Worm (Caenorhabditis elegans) whole organism, late embryonic: ENCODE measurements around the gene sec-16A.1.

ENCODE experiments used
- C08G9.2 ChIP-seq: sonication (generic microtip); optimal IDR thresholded peaks from 2 replicates; lab custom pipeline; 2016; ENCODE audit warnings: mild to moderate bottlenecking, missing genetic modification characterization, moderate library complexity, missing compliant biosample characterization
- F13H6.1 ChIP-seq: sonication (generic microtip); optimal IDR thresholded peaks from 2 replicates; lab custom pipeline; 2016; ENCODE audit warnings: missing genetic modification characterization, missing compliant biosample characterization
- K09A11.1 ChIP-seq: sonication (generic microtip); optimal IDR thresholded peaks from 2 replicates; lab custom pipeline; 2017; ENCODE audit warnings: antibody characterized with exemption, mild to moderate bottlenecking, missing genetic modification characterization, missing compliant biosample characterization; ENCODE audit not compliant: insufficient read depth
- Y22D7AL.16 ChIP-seq: sonication (generic microtip); optimal IDR thresholded peaks from 2 replicates; lab custom pipeline; 2016; ENCODE audit warnings: missing genetic modification characterization, missing compliant biosample characterization
- ahr-1 ChIP-seq: sonication (generic microtip); optimal IDR thresholded peaks from 2 replicates; lab custom pipeline; 2016; ENCODE audit warnings: missing genetic modification characterization, missing compliant biosample characterization
- ceh-19 ChIP-seq: fragments of 200-800 bp; sonication (Bioruptor generic); optimal IDR thresholded peaks from 2 replicates; lab custom pipeline; 2018; ENCODE audit warnings: mild to moderate bottlenecking, missing genetic modification characterization, missing compliant biosample characterization
- ceh-31 ChIP-seq: sonication (generic microtip); optimal IDR thresholded peaks from 2 replicates; lab custom pipeline; 2016; ENCODE audit warnings: missing genetic modification characterization, missing compliant biosample characterization
- ceh-48 ChIP-seq: sonication (generic microtip); optimal IDR thresholded peaks from 2 replicates; lab custom pipeline; 2016; ENCODE audit warnings: missing genetic modification characterization, inconsistent platforms, missing compliant biosample characterization
- ceh-6 ChIP-seq: fragments of 200-800 bp; sonication (Bioruptor generic); optimal IDR thresholded peaks from 2 replicates; lab custom pipeline; 2018; ENCODE audit warnings: mild to moderate bottlenecking, missing genetic modification characterization, missing compliant biosample characterization
- ceh-9 ChIP-seq: sonication (generic microtip); optimal IDR thresholded peaks from 2 replicates; lab custom pipeline; 2016; ENCODE audit warnings: mild to moderate bottlenecking, missing genetic modification characterization, inconsistent platforms, missing compliant biosample characterization
- che-1 ChIP-seq: sonication (generic microtip); optimal IDR thresholded peaks from 2 replicates; lab custom pipeline; 2016; ENCODE audit warnings: mild to moderate bottlenecking, missing genetic modification characterization, missing compliant biosample characterization
- dmd-4 ChIP-seq: sonication (generic microtip); optimal IDR thresholded peaks from 2 replicates; lab custom pipeline; 2016; ENCODE audit warnings: borderline replicate concordance, missing genetic modification characterization, missing compliant biosample characterization
- dve-1 ChIP-seq: sonication (generic microtip); optimal IDR thresholded peaks from 2 replicates; lab custom pipeline; 2017; ENCODE audit warnings: antibody characterized with exemption, mild to moderate bottlenecking, missing genetic modification characterization, missing compliant biosample characterization
- ets-4 ChIP-seq: sonication (generic microtip); optimal IDR thresholded peaks from 2 replicates; lab custom pipeline; 2016; ENCODE audit warnings: missing genetic modification characterization, missing compliant biosample characterization
- fax-1 ChIP-seq: sonication (generic microtip); optimal IDR thresholded peaks from 2 replicates; lab custom pipeline; 2016; ENCODE audit warnings: missing genotype, missing genetic modification characterization, missing compliant biosample characterization
- fkh-10 ChIP-seq: fragments of 150-350 bp; optimal IDR thresholded peaks from 2 replicates; lab custom pipeline; 2014; ENCODE audit warnings: missing biosample characterization, missing genetic modification reagents, missing genetic modification characterization
- hlh-13 ChIP-seq: fragments of 200-800 bp; sonication (Bioruptor generic); optimal IDR thresholded peaks from 2 replicates; lab custom pipeline; 2018; ENCODE audit warnings: mild to moderate bottlenecking, missing genetic modification characterization, missing compliant biosample characterization
- hlh-15 ChIP-seq: sonication (generic microtip); optimal IDR thresholded peaks from 2 replicates; lab custom pipeline; 2016; ENCODE audit warnings: missing genetic modification characterization, missing compliant biosample characterization
- hlh-30 ChIP-seq: sonication (generic microtip); optimal IDR thresholded peaks from 2 replicates; lab custom pipeline; 2017; ENCODE audit warnings: antibody characterized with exemption, missing genetic modification characterization, missing compliant biosample characterization; ENCODE audit not compliant: insufficient read depth
- hlh-8 ChIP-seq: sonication (generic microtip); optimal IDR thresholded peaks from 2 replicates; lab custom pipeline; 2016; ENCODE audit warnings: missing genotype, missing genetic modification characterization, missing compliant biosample characterization
- madf-2 ChIP-seq: sonication (generic microtip); optimal IDR thresholded peaks from 2 replicates; lab custom pipeline; 2017; ENCODE audit warnings: missing genetic modification characterization, missing compliant biosample characterization
- mec-3 ChIP-seq: sonication (generic microtip); optimal IDR thresholded peaks from 2 replicates; lab custom pipeline; 2016; ENCODE audit warnings: borderline replicate concordance, missing genetic modification characterization, missing compliant biosample characterization
- nfya-1 ChIP-seq: sonication (generic microtip); optimal IDR thresholded peaks from 2 replicates; lab custom pipeline; 2017; ENCODE audit warnings: missing genetic modification characterization, mild to moderate bottlenecking, missing compliant biosample characterization, antibody characterized with exemption, moderate library complexity
- nhr-232 ChIP-seq: sonication (generic microtip); optimal IDR thresholded peaks from 2 replicates; lab custom pipeline; 2016; ENCODE audit warnings: missing genetic modification characterization, missing compliant biosample characterization
- npax-4 ChIP-seq: sonication (generic microtip); optimal IDR thresholded peaks from 2 replicates; lab custom pipeline; 2016; ENCODE audit warnings: missing genetic modification characterization, missing compliant biosample characterization
- odd-2 ChIP-seq: sonication (generic microtip); optimal IDR thresholded peaks from 2 replicates; lab custom pipeline; 2017; ENCODE audit warnings: antibody characterized with exemption, mild to moderate bottlenecking, missing genetic modification characterization, missing compliant biosample characterization
- pag-3 ChIP-seq: sonication (generic microtip); optimal IDR thresholded peaks from 2 replicates; lab custom pipeline; 2016; ENCODE audit warnings: missing compliant biosample characterization, missing genetic modification characterization, borderline replicate concordance
- sox-2 ChIP-seq: fragments of 200-800 bp; sonication (Bioruptor generic); IDR thresholded peaks from 2 replicates; pipeline ENCODE4 v1.3.6; 2022; ENCODE audit warnings: missing genetic modification reagents, missing genetic modification characterization, missing compliant biosample characterization
- syd-9 ChIP-seq: sonication (generic microtip); optimal IDR thresholded peaks from 2 replicates; lab custom pipeline; 2016; ENCODE audit warnings: mild to moderate bottlenecking, missing genetic modification characterization, moderate library complexity, missing compliant biosample characterization
- tbx-7 ChIP-seq: sonication (generic microtip); optimal IDR thresholded peaks from 2 replicates; lab custom pipeline; 2016; ENCODE audit warnings: missing genotype, missing genetic modification characterization, missing compliant biosample characterization
- unc-42 ChIP-seq: sonication (generic microtip); optimal IDR thresholded peaks from 2 replicates; lab custom pipeline; 2016; ENCODE audit warnings: missing genotype, missing genetic modification characterization, missing compliant biosample characterization
- unc-55 ChIP-seq: sonication (generic microtip); optimal IDR thresholded peaks from 2 replicates; lab custom pipeline; 2017; ENCODE audit warnings: missing biosample characterization, missing genetic modification reagents, missing genetic modification characterization
- unc-86 ChIP-seq: sonication (generic microtip); optimal IDR thresholded peaks from 2 replicates; lab custom pipeline; 2016; ENCODE audit warnings: missing genetic modification characterization, missing compliant biosample characterization
- zip-5 ChIP-seq: sonication (generic microtip); optimal IDR thresholded peaks from 2 replicates; lab custom pipeline; 2016; ENCODE audit warnings: missing genetic modification characterization, missing compliant biosample characterization
- ztf-16 ChIP-seq: sonication (generic microtip); optimal IDR thresholded peaks from 2 replicates; lab custom pipeline; 2017; ENCODE audit warnings: missing genetic modification characterization, missing compliant biosample characterization

sec-16A.1 gene

ce11 chrIII:9130588-9130987 lies 4.9 kb downstream of the sec-16A.1 start, which contains the start of gene ZK512.10:
Gene ZK512.10 (plus strand): TSS chrIII:9130888.
- TF ChIP-seq nhr-232 (no peak), ztf-16 (tag; lab: Kevin White, UChicago) (no peak), C08G9.2 (tag; lab: Kevin White, UChicago) (no peak), ceh-19 (GFP tag; lab: Kevin White, UChicago) (no peak), hlh-30 (tag; lab: Kevin White, UChicago) (no peak), ets-4 (no peak), F13H6.1 (tag; lab: Kevin White, UChicago) (no peak), nfya-1 (tag; lab: Kevin White, UChicago) (no peak), pag-3 (tag; lab: Kevin White, UChicago) (no peak), unc-86 (tag; lab: Kevin White, UChicago) (no peak), Y22D7AL.16 (tag; lab: Kevin White, UChicago) (no peak), hlh-13 (GFP tag; lab: Kevin White, UChicago) (no peak), tbx-7 (no peak), hlh-8 (no peak), npax-4 (no peak), dve-1 (no peak), ceh-31 (no peak), fax-1 (tag; lab: Kevin White, UChicago) (no peak), ceh-9 (tag; lab: Kevin White, UChicago) (no peak), fkh-10 (GFP tag; lab: Kevin White, UChicago) (no peak)
- TF ChIP-seq, all 69 proteins: peak for 0

- TF ChIP-seq unc-55 (GFP tag; lab: Kevin White, UChicago): no peak
- TF ChIP-seq dmd-4 (tag; lab: Kevin White, UChicago): no peak
- TF ChIP-seq, all 69 proteins: peak for 0
Measured at ce11 chrIII:9136587-9136986, 10.9 kb downstream of the sec-16A.1 start, which contains the start of gene eat-4. Gene eat-4 (plus strand): TSS chrIII:9136887.

- TF ChIP-seq che-1 (tag; lab: Kevin White, UChicago) (no peak), ahr-1 (no peak), syd-9 (tag; lab: Kevin White, UChicago) (no peak), hlh-8 (no peak), pag-3 (tag; lab: Kevin White, UChicago) (no peak), K09A11.1 (tag; lab: Kevin White, UChicago) (no peak), zip-5 (tag; lab: Kevin White, UChicago) (no peak), madf-2 (tag; lab: Kevin White, UChicago) (no peak), mec-3 (tag; lab: Kevin White, UChicago) (no peak)
Measured at ce11 chrIII:9138601-9139000, 13.0 kb downstream of the sec-16A.1 start, which contains the start of gene ZK512.7. Gene ZK512.7 (minus strand): TSS chrIII:9138701.

DNA sequence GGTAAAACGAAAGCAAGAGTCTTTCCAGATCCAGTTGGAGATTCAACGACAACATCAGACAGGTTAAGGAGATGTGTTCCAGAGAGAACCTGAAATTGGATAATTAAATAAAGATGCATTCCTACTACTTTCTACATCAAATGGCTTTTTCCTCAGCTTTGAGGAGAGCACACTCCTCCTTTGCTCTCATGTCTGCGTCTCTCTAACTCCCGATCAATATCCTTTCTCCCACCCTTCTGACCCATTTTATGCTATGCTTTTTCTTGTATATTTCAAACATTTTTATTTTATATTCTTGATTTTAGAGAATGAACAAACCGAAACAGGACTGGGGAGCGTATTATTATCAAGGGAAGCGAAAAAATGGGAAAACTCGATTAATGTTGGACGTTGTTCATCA lies 18.3 kb downstream of the sec-16A.1 start, which contains the start of gene ZK512.11:
Gene ZK512.11, plus strand, starts transcription at position 301 of the 400 bp plus-strand sequence.
- TF ChIP-seq hlh-15 (tag; lab: Kevin White, UChicago) (no peak), unc-42 (tag; lab: Kevin White, UChicago) (peak; percentile 64), ceh-31 (no peak), dmd-4 (tag; lab: Kevin White, UChicago) (no peak), ceh-6 (GFP tag; lab: Kevin White, UChicago) (no peak), odd-2 (no peak), sox-2 (GFP tag; lab: Robert Waterston, UW) (no peak), nfya-1 (tag; lab: Kevin White, UChicago) (peak; percentile 7), ceh-48 (peak; percentile 69), ahr-1 (no peak)
